Fruit fly (Drosophila melanogaster) whole organism, embryonic: ENCODE data around the gene corolla.

Experiments
- Bgb ChIP-seq: fragments of 200-800 bp; sonication (Bioruptor generic); IDR thresholded peaks from 2 replicates; pipeline ENCODE4 v1.3.6; 2022; ENCODE audit warnings: missing biosample characterization, missing genetic modification characterization; ENCODE audit not compliant: partially characterized antibody
- CG10209 ChIP-seq: fragments of 200-800 bp; sonication (Bioruptor generic); optimal IDR thresholded peaks from 3 replicates; lab custom pipeline; 2017; ENCODE audit warnings: missing biosample characterization, mild to moderate bottlenecking, missing genetic modification characterization, missing genetic modification reagents
- CG14050 ChIP-seq: fragments of 200-800 bp; sonication (Bioruptor generic); IDR thresholded peaks from 3 replicates; pipeline ENCODE4 v1.3.6; 2022; ENCODE audit warnings: missing biosample characterization, missing genetic modification characterization
- CG14667 ChIP-seq: fragments of 200-800 bp; sonication (Bioruptor generic); IDR thresholded peaks from 2 replicates; pipeline ENCODE4 v1.3.6; 2022; ENCODE audit warnings: missing biosample characterization, missing genetic modification characterization
- CG14860 ChIP-seq: fragments of 200-800 bp; sonication (Bioruptor generic); IDR thresholded peaks from 3 replicates; pipeline ENCODE4 v1.3.6; 2022; ENCODE audit warnings: missing biosample characterization, missing genetic modification characterization; ENCODE audit not compliant: partially characterized antibody
- CG16813 ChIP-seq: fragments of 200-800 bp; sonication (Bioruptor generic); IDR thresholded peaks from 3 replicates; pipeline ENCODE4 v1.3.6; 2022; ENCODE audit warnings: missing biosample characterization, missing genetic modification characterization; ENCODE audit not compliant: partially characterized antibody
- CG2889 ChIP-seq: fragments of 200-800 bp; sonication (Bioruptor generic); IDR thresholded peaks from 3 replicates; pipeline ENCODE4 v1.3.6; 2022; ENCODE audit warnings: missing biosample characterization, missing genetic modification characterization
- CG33557 ChIP-seq: fragments of 200-800 bp; sonication (Bioruptor generic); optimal IDR thresholded peaks from 2 replicates; lab custom pipeline; 2019; ENCODE audit warnings: missing biosample characterization, mild to moderate bottlenecking, missing genetic modification characterization, moderate library complexity
- CG3838 ChIP-seq: fragments of 200-800 bp; sonication (Bioruptor generic); optimal IDR thresholded peaks from 3 replicates; lab custom pipeline; 2016; ENCODE audit warnings: missing biosample characterization, missing genetic modification characterization
- CG6791 ChIP-seq: fragments of 200-800 bp; sonication (Bioruptor generic); IDR thresholded peaks from 3 replicates; pipeline ENCODE4 v1.3.6; 2022; ENCODE audit warnings: missing biosample characterization, missing genetic modification characterization; ENCODE audit not compliant: partially characterized antibody
- CG7963 ChIP-seq: fragments of 200-800 bp; sonication (Bioruptor generic); IDR thresholded peaks from 3 replicates; pipeline ENCODE4 v1.3.6; 2022; ENCODE audit warnings: missing biosample characterization, missing genetic modification characterization; ENCODE audit not compliant: partially characterized antibody
- Dip3 ChIP-seq: fragments of 200-800 bp; sonication (Bioruptor generic); optimal IDR thresholded peaks from 3 replicates; lab custom pipeline; 2016; ENCODE audit warnings: missing biosample characterization, missing genetic modification characterization
- Eip74EF ChIP-seq, 2 experiments: fragments of 200-800 bp in 1 of 2; fragments of >200 bp in 1 of 2; sonication (Bioruptor generic) in 1 of 2; optimal IDR thresholded peaks; 2 replicates each; lab custom pipeline; 2017 to 2019; ENCODE audit warnings: missing biosample characterization in 2 of 2, missing genetic modification characterization in 2 of 2, mild to moderate bottlenecking in 1 of 2, moderate library complexity in 1 of 2
- Ets65A ChIP-seq: fragments of 200-800 bp; sonication (Bioruptor generic); peaks from one replicate; lab custom pipeline; 2016; ENCODE audit warnings: missing biosample characterization, missing genetic modification characterization
- GATAe ChIP-seq: fragments of 200-800 bp; sonication (Bioruptor generic); conservative IDR thresholded peaks from 2 replicates; pipeline ENCODE4 v1.3.6; 2022; ENCODE audit warnings: missing biosample characterization, missing genetic modification characterization
- HLH4C ChIP-seq: fragments of 200-800 bp; sonication (Bioruptor generic); IDR thresholded peaks from 3 replicates; pipeline ENCODE4 v1.3.6; 2022; ENCODE audit warnings: missing biosample characterization, missing genetic modification characterization; ENCODE audit not compliant: partially characterized antibody
- Med ChIP-seq: fragments of 200-800 bp; sonication (Bioruptor generic); peaks from one replicate; lab custom pipeline; 2016; ENCODE audit warnings: missing biosample characterization, missing genetic modification characterization, mild to moderate bottlenecking, inconsistent platforms, moderate library complexity
- Scr ChIP-seq: fragments of 200-800 bp; sonication (Bioruptor generic); IDR thresholded peaks from 2 replicates; pipeline ENCODE4 v1.3.6; 2022; ENCODE audit warnings: missing biosample characterization, missing genetic modification characterization; ENCODE audit not compliant: partially characterized antibody
- Spps ChIP-seq: fragments of 200-800 bp; sonication (Bioruptor generic); optimal IDR thresholded peaks from 2 replicates; lab custom pipeline; 2018; ENCODE audit warnings: missing biosample characterization, mild to moderate bottlenecking, missing genetic modification characterization
- bbx ChIP-seq: fragments of 200-800 bp; sonication (Bioruptor generic); IDR thresholded peaks from 2 replicates; pipeline ENCODE4 v1.3.6; 2022; ENCODE audit warnings: missing biosample characterization, missing genetic modification characterization; ENCODE audit not compliant: partially characterized antibody
- bcd ChIP-seq: fragments of 200-800 bp; sonication (Bioruptor generic); optimal IDR thresholded peaks from 2 replicates; lab custom pipeline; 2017; ENCODE audit warnings: missing biosample characterization, mild to moderate bottlenecking, missing genetic modification characterization
- br ChIP-seq: fragments of >200 bp; optimal IDR thresholded peaks from 2 replicates; lab custom pipeline; 2017
- disco-r ChIP-seq: fragments of 200-800 bp; sonication (Bioruptor generic); optimal IDR thresholded peaks from 2 replicates; lab custom pipeline; 2016; ENCODE audit warnings: missing biosample characterization, missing genetic modification characterization
- dmrt11E ChIP-seq: fragments of 200-800 bp; sonication (Bioruptor generic); optimal IDR thresholded peaks from 3 replicates; lab custom pipeline; 2018; ENCODE audit warnings: missing biosample characterization, mild to moderate bottlenecking, missing genetic modification characterization, moderate library complexity
- ewg ChIP-seq: fragments of 200-800 bp; sonication (Bioruptor generic); optimal IDR thresholded peaks from 3 replicates; lab custom pipeline; 2017; ENCODE audit warnings: mild to moderate bottlenecking, missing biosample characterization, missing genetic modification reagents, missing genetic modification characterization
- hb ChIP-seq: fragments of 200-800 bp; sonication (Bioruptor generic); IDR thresholded peaks from 3 replicates; pipeline ENCODE4 v1.3.6; 2022; ENCODE audit warnings: missing biosample characterization, missing genetic modification characterization; ENCODE audit not compliant: partially characterized antibody
- nerfin-2 ChIP-seq: fragments of 200-800 bp; sonication (Bioruptor generic); IDR thresholded peaks from 2 replicates; pipeline ENCODE4 v1.3.6; 2022; ENCODE audit warnings: missing biosample characterization, missing genetic modification characterization; ENCODE audit not compliant: partially characterized antibody
- run ChIP-seq: fragments of 200-800 bp; sonication (Bioruptor generic); optimal IDR thresholded peaks from 3 replicates; lab custom pipeline; 2018; ENCODE audit warnings: missing biosample characterization, mild to moderate bottlenecking, missing genetic modification characterization
- schlank ChIP-seq: fragments of 200-800 bp; sonication (Bioruptor generic); optimal IDR thresholded peaks from 2 replicates; lab custom pipeline; 2018; ENCODE audit warnings: missing biosample characterization, mild to moderate bottlenecking, missing genetic modification characterization
- tio ChIP-seq: fragments of 200-800 bp; sonication (Bioruptor generic); optimal IDR thresholded peaks from 2 replicates; lab custom pipeline; 2017; ENCODE audit warnings: missing biosample characterization, missing genetic modification characterization, inconsistent platforms
- tna ChIP-seq: fragments of 200-800 bp; sonication (Bioruptor generic); IDR thresholded peaks from 2 replicates; pipeline ENCODE4 v1.3.6; 2022; ENCODE audit warnings: missing biosample characterization, missing genetic modification characterization; ENCODE audit not compliant: partially characterized antibody
- vnd ChIP-seq: fragments of 200-800 bp; sonication (Bioruptor generic); IDR thresholded peaks from 3 replicates; pipeline ENCODE4 v1.3.6; 2022; ENCODE audit warnings: missing biosample characterization, missing genetic modification characterization; ENCODE audit not compliant: partially characterized antibody

The corolla gene

dm6 chrX:17624223-17624982, 7.4 kb downstream of the corolla start (continued):
- TF ChIP-seq disco-r (GFP tag; lab: Kevin White, UChicago) = no peak
- no peak for TF ChIP-seq CG2889 (GFP tag; lab: Robert Waterston, UW)
- TF ChIP-seq GATAe (GFP tag; lab: Robert Waterston, UW) = no peak

dm6 chrX:17622187-17622586, 9.7 kb downstream of the corolla start:
- TF ChIP-seq bbx (0 out of 2 replicates have a peak, but pooled peaks have one; percentile 14), br (no peak), dmrt11E (no peak), HLH4C (GFP tag; lab: Robert Waterston, UW) (peak; percentile 66), Dip3 (no peak), tna (GFP tag; lab: Robert Waterston, UW) (peak; percentile 29; the same call in 1 of the 2 replicates), schlank (tag; lab: Kevin White, UChicago) (no peak), vnd (0 out of 3 replicates have a peak, but pooled peaks have one; percentile 22), CG14860 (peak; percentile 57; the same call in 1 of the 3 replicates), CG16813 (GFP tag; lab: Robert Waterston, UW) (peak; percentile 51), CG33557 (no peak), Scr (0 out of 2 replicates have a peak, but pooled peaks have one; percentile 12), hb (GFP tag; lab: Robert Waterston, UW) (0 out of 3 replicates have a peak, but pooled peaks have one; percentile 62), Eip74EF (GFP tag; optimal IDR thresholded peaks at IDR 0.05; lab: Kevin White, UChicago) (no peak), CG14050 (GFP tag; lab: Robert Waterston, UW) (no peak), Spps (tag; lab: Kevin White, UChicago) (no peak), bcd (GFP tag; lab: Kevin White, UChicago) (no peak), CG10209 (GFP tag; lab: Kevin White, UChicago) (no peak), CG7963 (peak; percentile 37; the same call in 1 of the 3 replicates), nerfin-2 (peak; percentile 48; the same call in 1 of the 2 replicates), Bgb (GFP tag; lab: Robert Waterston, UW) (0 out of 2 replicates have a peak, but pooled peaks have one; percentile 7), tio (GFP tag; lab: Kevin White, UChicago) (no peak), CG6791 (GFP tag; lab: Robert Waterston, UW) (peak; percentile 49; the same call in 1 of the 3 replicates), CG3838 (GFP tag; lab: Kevin White, UChicago) (no peak)

DNA sequence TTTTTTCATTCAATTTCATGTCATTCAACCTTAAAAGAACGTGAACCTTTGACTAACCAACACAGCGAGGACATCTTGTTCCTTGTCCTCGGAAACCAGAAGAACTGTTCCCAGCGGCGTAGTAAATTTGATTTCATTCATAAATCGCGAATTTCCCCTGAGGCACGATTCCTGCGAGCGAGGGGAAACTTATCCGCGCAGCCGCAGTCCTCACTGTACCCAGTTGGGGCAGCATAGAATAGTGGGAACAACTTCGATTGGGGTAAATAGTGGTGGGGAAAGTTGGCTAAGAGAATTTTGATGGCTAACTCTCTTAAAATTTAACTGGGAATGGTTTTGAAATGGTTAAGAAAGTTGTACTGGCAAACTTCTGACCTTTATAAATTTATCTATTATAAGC, 20.4 kb downstream of the corolla start:
- TF ChIP-seq run (tag; lab: Kevin White, UChicago) (no peak), ewg (GFP tag; lab: Kevin White, UChicago) (peak; percentile 71)

DNA sequence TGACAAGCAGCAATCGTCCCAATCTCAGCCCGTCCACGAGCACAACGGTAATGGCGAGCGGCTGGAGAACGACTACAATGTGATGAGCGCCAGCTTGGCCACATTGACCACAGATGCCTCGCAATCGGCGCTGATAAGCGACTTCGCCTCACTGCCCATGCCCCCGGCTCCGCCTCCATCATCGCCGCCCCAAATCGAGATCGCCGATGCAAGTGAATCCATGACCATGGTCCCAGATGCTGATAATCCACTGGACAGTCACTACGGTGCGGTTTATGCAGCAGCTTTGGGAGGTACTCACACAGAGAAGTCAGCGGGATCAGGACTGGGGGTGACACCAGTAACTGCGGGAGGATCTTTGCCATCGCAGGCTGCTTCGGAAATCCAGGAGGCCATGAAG, 29.4 kb downstream of the corolla start:
- peak; percentile 22 for TF ChIP-seq Med (GFP tag; lab: Kevin White, UChicago)
- TF ChIP-seq Ets65A (GFP tag; lab: Kevin White, UChicago) = peak; percentile 37
- no peak for TF ChIP-seq CG14667 (GFP tag; lab: Robert Waterston, UW)
